Worm (Caenorhabditis elegans) whole organism, L4 larva: ENCODE measurements around the gene W02D7.12.

Source experiments
- lin-15B ChIP-seq: fragments of 150-350 bp; sonication (generic microtip); optimal IDR thresholded peaks from 3 replicates; lab custom pipeline; 2014; ENCODE audit warnings: missing biosample characterization, missing genetic modification characterization
- lsy-2 ChIP-seq, 2 experiments: fragments of 150-350 bp in 1 of 2; sonication (generic microtip) in 1 of 2; optimal IDR thresholded peaks; 2 replicates each; lab custom pipeline; 2014 to 2017; ENCODE audit warnings: missing biosample characterization in 2 of 2, missing genetic modification characterization in 2 of 2
- mdl-1 ChIP-seq, 2 experiments: fragments of 150-350 bp in 1 of 2; sonication (generic microtip) in 1 of 2; optimal IDR thresholded peaks; 2 replicates each; lab custom pipeline; 2014 to 2017; ENCODE audit warnings: missing biosample characterization in 2 of 2, missing genetic modification characterization in 2 of 2
- ztf-11 ChIP-seq: fragments of 150-350 bp; optimal IDR thresholded peaks from 2 replicates; lab custom pipeline; 2014; ENCODE audit warnings: missing biosample characterization, missing genetic modification characterization

DNA sequence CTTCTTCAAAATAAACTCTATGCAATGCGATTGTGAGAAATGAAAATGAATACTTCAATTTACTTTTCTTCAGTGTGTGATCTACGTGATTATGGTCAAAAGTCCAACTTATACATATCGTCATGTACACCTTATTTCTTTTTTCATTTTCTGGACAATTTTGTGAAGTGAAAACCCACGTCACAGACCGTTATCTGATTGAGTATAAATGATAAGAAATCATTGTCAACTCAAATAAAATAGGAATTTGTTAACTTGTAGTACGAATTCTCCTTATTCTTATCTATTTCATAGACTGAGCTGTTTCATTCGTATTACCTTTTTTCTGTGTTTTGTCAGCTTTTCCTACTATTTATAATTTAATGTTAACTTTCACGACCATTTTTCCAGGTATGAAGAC, 39.3 kb upstream of the W02D7.12 start, which contains the start of gene asp-5:
- TF ChIP-seq ztf-11 (tag; lab: Kevin White, UChicago) (no peak), mdl-1 (tag; optimal IDR thresholded peaks at IDR 0.05; lab: Kevin White, UChicago) (no peak), lsy-2 (tag; optimal IDR thresholded peaks at IDR 0.05; lab: Kevin White, UChicago) (no peak), lin-15B (tag; lab: Kevin White, UChicago) (no peak)
